Worm (Caenorhabditis elegans) whole organism, mixed stage, embryonic: ENCODE measurements around the gene F46B3.9.

Experiments
- ceh-39 ChIP-seq: fragments of 150-350 bp; optimal IDR thresholded peaks from 2 replicates; lab custom pipeline; 2014; ENCODE audit warnings: missing biosample characterization, missing genetic modification characterization
- mep-1 ChIP-seq: fragments of 150-350 bp; optimal IDR thresholded peaks from 2 replicates; lab custom pipeline; 2017; ENCODE audit warnings: missing biosample characterization, missing genetic modification reagents, missing genetic modification characterization, inconsistent platforms
- pha-4 ChIP-seq: fragments of 150-350 bp; optimal IDR thresholded peaks from 2 replicates; lab custom pipeline; 2018; ENCODE audit warnings: missing biosample characterization, missing genetic modification reagents, missing genetic modification characterization
- sem-2 ChIP-seq: fragments of 200-800 bp; sonication (Bioruptor generic); optimal IDR thresholded peaks from 2 replicates; lab custom pipeline; 2018; ENCODE audit warnings: mild to moderate bottlenecking, missing genetic modification characterization, missing compliant biosample characterization
- sptf-1 ChIP-seq: sonication (generic microtip); optimal IDR thresholded peaks from 2 replicates; lab custom pipeline; 2017; ENCODE audit warnings: mild to moderate bottlenecking, missing genetic modification characterization, moderate library complexity, missing compliant biosample characterization

- TF ChIP-seq sem-2, result no peak
- TF ChIP-seq sptf-1 (tag; lab: Kevin White, UChicago), result no peak
- no peak for TF ChIP-seq mep-1 (tag; lab: Kevin White, UChicago)
- no peak for TF ChIP-seq ceh-39 (tag; lab: Kevin White, UChicago)
- no peak for TF ChIP-seq pha-4
Measured at ce11 chrV:20608688-20609087, 17.3 kb downstream of the F46B3.9 start, which contains the start of gene ttr-12.
